Worm (Caenorhabditis elegans): ENCODE results near the gene ZK809.1.
A peak's percentile ranks its signal among the peaks of the same experiment; 100 is the strongest.

Gene ZK809.1

ce11 chrIV:11641802-11642201 lies at the start of gene ZK809.1:
Gene ZK809.1, plus strand, starts transcription at chrIV:11642102.
- no peak for TF ChIP-seq elt-1 (tag; optimal IDR thresholded peaks at IDR 0.05)
- no peak for TF ChIP-seq nhr-23 (tag; optimal IDR thresholded peaks at IDR 0.05)

- TF ChIP-seq fkh-10 (GFP tag; optimal IDR thresholded peaks at IDR 0.05) (no peak), ceh-28 (tag; optimal IDR thresholded peaks at IDR 0.05) (no peak), fos-1 (tag; optimal IDR thresholded peaks at IDR 0.05) (no peak), jun-1 (tag; optimal IDR thresholded peaks at IDR 0.05) (no peak), zag-1 (tag; optimal IDR thresholded peaks at IDR 0.05) (no peak), ceh-9 (tag; optimal IDR thresholded peaks at IDR 0.05) (no peak), nhr-237 (tag; optimal IDR thresholded peaks at IDR 0.05) (no peak), ceh-82 (tag; optimal IDR thresholded peaks at IDR 0.05) (no peak), elt-1 (tag; optimal IDR thresholded peaks at IDR 0.05) (no peak), mml-1 (tag; optimal IDR thresholded peaks at IDR 0.05) (no peak), ZK546.5 (tag; optimal IDR thresholded peaks at IDR 0.05) (no peak), skn-1 (tag; optimal IDR thresholded peaks at IDR 0.05) (no peak)
Measured at ce11 chrIV:11592165-11592564, 49.7 kb upstream of the ZK809.1 start, which contains the start of gene spe-36. Gene spe-36, minus strand, starts transcription at chrIV:11592265.

- TF ChIP-seq nhr-43 (tag; optimal IDR thresholded peaks at IDR 0.05; ENCODE audit: poor library complexity, severe bottlenecking) (peak; percentile 34), eor-1 (tag; optimal IDR thresholded peaks at IDR 0.05) (no peak), nfya-1 (tag; optimal IDR thresholded peaks at IDR 0.05; ENCODE audit: insufficient read depth) (peak; percentile 69), elt-1 (tag; optimal IDR thresholded peaks at IDR 0.05) (no peak), ama-1 (optimal IDR thresholded peaks at IDR 0.05) (peak; percentile 18), nhr-23 (tag; optimal IDR thresholded peaks at IDR 0.05) (peak; percentile 61), R02D3.7 (tag; optimal IDR thresholded peaks at IDR 0.05) (peak; percentile 81), pha-4 (tag; optimal IDR thresholded peaks at IDR 0.05) (peak; percentile 82), hmg-11 (tag; optimal IDR thresholded peaks at IDR 0.05) (no peak), ceh-16 (tag; optimal IDR thresholded peaks at IDR 0.05) (no peak), skn-1 (tag; optimal IDR thresholded peaks at IDR 0.05) (no peak), ztf-11 (tag; optimal IDR thresholded peaks at IDR 0.05) (no peak), lin-15B (tag; optimal IDR thresholded peaks at IDR 0.05) (peak; percentile 67)
Measured at ce11 chrIV:11592820-11593219, 49.1 kb upstream of the ZK809.1 start.

- TF ChIP-seq zag-1 (tag; optimal IDR thresholded peaks at IDR 0.05): no peak
- TF ChIP-seq nhr-77 (tag; optimal IDR thresholded peaks at IDR 0.05): no peak
- no peak for TF ChIP-seq nhr-237 (tag; optimal IDR thresholded peaks at IDR 0.05)
- peak; percentile 91 for TF ChIP-seq skn-1 (tag; optimal IDR thresholded peaks at IDR 0.05)
- peak; percentile 84 for TF ChIP-seq egl-5 (tag; optimal IDR thresholded peaks at IDR 0.05)
- TF ChIP-seq elt-2 (tag; optimal IDR thresholded peaks at IDR 0.05): peak; percentile 69
- no peak for TF ChIP-seq nhr-12 (tag; optimal IDR thresholded peaks at IDR 0.05)
- TF ChIP-seq ceh-9 (tag; optimal IDR thresholded peaks at IDR 0.05): no peak
- no peak for TF ChIP-seq elt-3 (tag; optimal IDR thresholded peaks at IDR 0.05)
- no peak for TF ChIP-seq sea-2 (GFP tag; optimal IDR thresholded peaks at IDR 0.05)
- peak; percentile 4 for TF ChIP-seq ztf-4 (tag; optimal IDR thresholded peaks at IDR 0.05)
- TF ChIP-seq mml-1 (tag; optimal IDR thresholded peaks at IDR 0.05): no peak
- peak; percentile 88 for TF ChIP-seq nhr-43 (tag; optimal IDR thresholded peaks at IDR 0.05; ENCODE audit: poor library complexity, severe bottlenecking)
- TF ChIP-seq fkh-2 (tag; optimal IDR thresholded peaks at IDR 0.05): no peak
- peak; percentile 7 for TF ChIP-seq aly-2 (tag; optimal IDR thresholded peaks at IDR 0.05)
- TF ChIP-seq ceh-28 (tag; optimal IDR thresholded peaks at IDR 0.05): peak; percentile 72
- peak; percentile 26 for TF ChIP-seq fos-1 (tag; optimal IDR thresholded peaks at IDR 0.05)
- TF ChIP-seq jun-1 (tag; optimal IDR thresholded peaks at IDR 0.05): peak; percentile 74
- no peak for TF ChIP-seq ceh-82 (tag; optimal IDR thresholded peaks at IDR 0.05)
- peak; percentile 46 for TF ChIP-seq mdl-1 (tag; optimal IDR thresholded peaks at IDR 0.05)
- peak; percentile 81 for TF ChIP-seq ama-1 (optimal IDR thresholded peaks at IDR 0.05)
- no peak for TF ChIP-seq unc-39 (tag; optimal IDR thresholded peaks at IDR 0.05)
- TF ChIP-seq lin-39 (tag; optimal IDR thresholded peaks at IDR 0.05): peak; percentile 61
- no peak for TF ChIP-seq eor-1 (tag; optimal IDR thresholded peaks at IDR 0.05)
- TF ChIP-seq hmg-11 (tag; optimal IDR thresholded peaks at IDR 0.05): peak; percentile 96
- no peak for TF ChIP-seq daf-12 (tag; optimal IDR thresholded peaks at IDR 0.05)
- TF ChIP-seq nhr-28 (tag; optimal IDR thresholded peaks at IDR 0.05): no peak
- TF ChIP-seq R02D3.7 (tag; optimal IDR thresholded peaks at IDR 0.05): peak; percentile 72
- TF ChIP-seq nhr-11 (tag; optimal IDR thresholded peaks at IDR 0.05): peak; percentile 78
- TF ChIP-seq ceh-16 (tag; optimal IDR thresholded peaks at IDR 0.05): no peak
- no peak for TF ChIP-seq nhr-67 (tag; optimal IDR thresholded peaks at IDR 0.05)
- peak; percentile 64 for TF ChIP-seq pqm-1 (tag; optimal IDR thresholded peaks at IDR 0.05)
- TF ChIP-seq elt-1 (tag; optimal IDR thresholded peaks at IDR 0.05): peak; percentile 34
- peak; percentile 90 for TF ChIP-seq lsy-12 (tag; optimal IDR thresholded peaks at IDR 0.05)
- peak; percentile 82 for TF ChIP-seq pha-4 (tag; optimal IDR thresholded peaks at IDR 0.05)
- peak; percentile 45 for TF ChIP-seq egl-27 (tag; optimal IDR thresholded peaks at IDR 0.05)
- TF ChIP-seq ZK546.5 (tag; optimal IDR thresholded peaks at IDR 0.05): no peak
- peak; percentile 91 for TF ChIP-seq nfya-1 (tag; optimal IDR thresholded peaks at IDR 0.05; ENCODE audit: insufficient read depth)
- TF ChIP-seq nhr-25 (tag; optimal IDR thresholded peaks at IDR 0.05): peak; percentile 97
Measured at ce11 chrIV:11593415-11594190, 48.3 kb upstream of the ZK809.1 start, which contains the start of gene F40F11.3. Gene F40F11.3, minus strand, starts transcription at chrIV:11594003.
